Worm (Caenorhabditis elegans) whole organism, L1 larva: ENCODE measurements around the gene srh-183.

Experiments
- C16A3.4 ChIP-seq: fragments of 150-350 bp; optimal IDR thresholded peaks from 2 replicates; lab custom pipeline; 2014; ENCODE audit warnings: missing biosample characterization, missing genetic modification characterization
- aha-1 ChIP-seq: fragments of 150-350 bp; optimal IDR thresholded peaks from 2 replicates; lab custom pipeline; 2014; ENCODE audit warnings: missing biosample characterization, missing genetic modification characterization
- blmp-1 ChIP-seq: fragments of 150-350 bp; optimal IDR thresholded peaks from 2 replicates; lab custom pipeline; 2014; ENCODE audit warnings: missing biosample characterization, missing genetic modification characterization
- ceh-88 ChIP-seq: fragments of 200-800 bp; sonication (Bioruptor generic); IDR thresholded peaks from 2 replicates; pipeline ENCODE4 v1.3.6; 2022; ENCODE audit warnings: missing genetic modification characterization, missing compliant biosample characterization
- ceh-90 ChIP-seq: sonication (generic microtip); optimal IDR thresholded peaks from 2 replicates; lab custom pipeline; 2016; ENCODE audit warnings: missing genetic modification characterization, missing compliant biosample characterization
- ces-1 ChIP-seq: fragments of 150-350 bp; optimal IDR thresholded peaks from 2 replicates; lab custom pipeline; 2014; ENCODE audit warnings: missing biosample characterization, missing genetic modification reagents, missing genetic modification characterization
- dsc-1 ChIP-seq: sonication (generic microtip); optimal IDR thresholded peaks from 2 replicates; lab custom pipeline; 2016; ENCODE audit warnings: mild to moderate bottlenecking, missing genetic modification characterization, missing compliant biosample characterization
- efl-1 ChIP-seq, 4 experiments: fragments of 150-350 bp; optimal IDR thresholded peaks in 3 of 4; peaks in 1 of 4; 1 replicate in 1 of 4; 2 replicates in 3 of 4; lab custom pipeline; 2014; ENCODE audit warnings: missing biosample characterization in 2 of 4, missing genetic modification characterization in 2 of 4, missing genetic modification reagents in 2 of 4
- efl-3 ChIP-seq: fragments of 200-800 bp; sonication (Bioruptor generic); optimal IDR thresholded peaks from 2 replicates; lab custom pipeline; 2018; ENCODE audit warnings: mild to moderate bottlenecking, missing genetic modification characterization, missing compliant biosample characterization
- egl-13 ChIP-seq: sonication (generic microtip); optimal IDR thresholded peaks from 2 replicates; lab custom pipeline; 2016; ENCODE audit warnings: missing genotype, missing genetic modification reagents, missing genetic modification characterization, missing compliant biosample characterization
- egl-27 ChIP-seq, 2 experiments: fragments of 150-350 bp in 1 of 2; sonication (generic microtip); optimal IDR thresholded peaks; 3 replicates each; lab custom pipeline; 2017 to 2018; ENCODE audit warnings: missing biosample characterization in 2 of 2, missing genetic modification characterization in 2 of 2, missing genetic modification reagents in 2 of 2
- elt-2 ChIP-seq: sonication (generic microtip); optimal IDR thresholded peaks from 2 replicates; lab custom pipeline; 2016; ENCODE audit warnings: missing genetic modification characterization, mild to moderate bottlenecking, inconsistent platforms, missing compliant biosample characterization, missing genetic modification reagents
- ets-5 ChIP-seq: fragments of 200-800 bp; sonication (Bioruptor generic); IDR thresholded peaks from 2 replicates; pipeline ENCODE4 v1.3.6; 2022; ENCODE audit warnings: missing genetic modification characterization, missing compliant biosample characterization
- fkh-10 ChIP-seq: sonication (generic microtip); optimal IDR thresholded peaks from 2 replicates; lab custom pipeline; 2017; ENCODE audit warnings: missing biosample characterization, missing genetic modification reagents, missing genetic modification characterization
- fkh-4 ChIP-seq: sonication (generic microtip); optimal IDR thresholded peaks from 2 replicates; lab custom pipeline; 2016; ENCODE audit warnings: missing compliant biosample characterization, missing genetic modification characterization, borderline replicate concordance
- grh-1 ChIP-seq: fragments of 200-800 bp; sonication (Bioruptor generic); IDR thresholded peaks from 2 replicates; pipeline ENCODE4 v1.3.6; 2022; ENCODE audit warnings: missing genetic modification reagents, missing genetic modification characterization, missing compliant biosample characterization
- hpl-2 ChIP-seq: fragments of 150-350 bp; optimal IDR thresholded peaks from 2 replicates; lab custom pipeline; 2014; ENCODE audit warnings: missing biosample characterization, missing genetic modification reagents, missing genetic modification characterization
- jun-1 ChIP-seq: fragments of 150-350 bp; optimal IDR thresholded peaks from 2 replicates; lab custom pipeline; 2014; ENCODE audit warnings: missing biosample characterization, missing genetic modification reagents, missing genetic modification characterization
- lin-15B ChIP-seq: fragments of 150-350 bp; sonication (generic microtip); optimal IDR thresholded peaks from 3 replicates; lab custom pipeline; 2014; ENCODE audit warnings: missing biosample characterization, missing genetic modification characterization
- lin-35 ChIP-seq, 2 experiments: fragments of 150-350 bp; optimal IDR thresholded peaks; 2 replicates each; lab custom pipeline; 2014; ENCODE audit warnings: missing biosample characterization in 2 of 2, missing genetic modification characterization in 2 of 2, missing genetic modification reagents in 2 of 2
- lsy-2 ChIP-seq, 2 experiments: fragments of 150-350 bp; optimal IDR thresholded peaks; 2 replicates each; lab custom pipeline; 2014; ENCODE audit warnings: missing biosample characterization in 2 of 2, missing genetic modification characterization in 2 of 2
- mef-2 ChIP-seq: fragments of 150-350 bp; optimal IDR thresholded peaks from 2 replicates; lab custom pipeline; 2014; ENCODE audit warnings: missing biosample characterization, missing genetic modification characterization
- mep-1 ChIP-seq: fragments of 150-350 bp; optimal IDR thresholded peaks from 2 replicates; lab custom pipeline; 2014; ENCODE audit warnings: missing biosample characterization, missing genetic modification characterization
- nhr-20 ChIP-seq: sonication (generic microtip); optimal IDR thresholded peaks from 2 replicates; lab custom pipeline; 2016; ENCODE audit warnings: mild to moderate bottlenecking, missing genetic modification characterization, missing compliant biosample characterization
- nhr-237 ChIP-seq: fragments of 150-350 bp; optimal IDR thresholded peaks from 2 replicates; lab custom pipeline; 2014; ENCODE audit warnings: missing biosample characterization, missing genetic modification characterization
- nhr-47 ChIP-seq: sonication (generic microtip); optimal IDR thresholded peaks from 2 replicates; lab custom pipeline; 2016; ENCODE audit warnings: mild to moderate bottlenecking, missing genetic modification characterization, moderate library complexity, missing compliant biosample characterization
- nhr-71 ChIP-seq: sonication (generic microtip); optimal IDR thresholded peaks from 2 replicates; lab custom pipeline; 2016; ENCODE audit warnings: mild to moderate bottlenecking, missing genetic modification characterization, moderate library complexity, missing compliant biosample characterization
- nhr-76 ChIP-seq: sonication (generic microtip); optimal IDR thresholded peaks from 2 replicates; lab custom pipeline; 2017; ENCODE audit warnings: missing biosample characterization, missing genetic modification characterization
- nhr-77 ChIP-seq: fragments of 150-350 bp; optimal IDR thresholded peaks from 2 replicates; lab custom pipeline; 2014; ENCODE audit warnings: missing biosample characterization, missing genetic modification characterization
- nhr-85 ChIP-seq: sonication (generic microtip); peaks from one replicate; lab custom pipeline; 2016; ENCODE audit warnings: missing genetic modification characterization, inconsistent platforms, missing compliant biosample characterization
- nhr-90 ChIP-seq: sonication (generic microtip); optimal IDR thresholded peaks from 2 replicates; lab custom pipeline; 2016; ENCODE audit warnings: mild to moderate bottlenecking, missing genetic modification characterization, missing compliant biosample characterization; ENCODE audit not compliant: poor library complexity
- pqm-1 ChIP-seq: sonication (generic microtip); optimal IDR thresholded peaks from 3 replicates; lab custom pipeline; 2017; ENCODE audit warnings: missing biosample characterization, missing genetic modification characterization
- rnt-1 ChIP-seq: sonication (generic microtip); optimal IDR thresholded peaks from 2 replicates; lab custom pipeline; 2016; ENCODE audit warnings: mild to moderate bottlenecking, missing genetic modification characterization, moderate library complexity, missing compliant biosample characterization
- snu-23 ChIP-seq: sonication (generic microtip); optimal IDR thresholded peaks from 2 replicates; lab custom pipeline; 2016; ENCODE audit warnings: missing genetic modification characterization, missing compliant biosample characterization
- sptf-1 ChIP-seq: fragments of 150-350 bp; optimal IDR thresholded peaks from 2 replicates; lab custom pipeline; 2014; ENCODE audit warnings: missing biosample characterization, missing genetic modification characterization
- swsn-7 ChIP-seq: sonication (generic microtip); optimal IDR thresholded peaks from 2 replicates; lab custom pipeline; 2016; ENCODE audit warnings: missing genetic modification characterization, missing compliant biosample characterization
- tbx-2 ChIP-seq: sonication (generic microtip); optimal IDR thresholded peaks from 2 replicates; lab custom pipeline; 2016; ENCODE audit warnings: missing genetic modification characterization, missing compliant biosample characterization
- tlp-1 ChIP-seq: fragments of 150-350 bp; optimal IDR thresholded peaks from 2 replicates; lab custom pipeline; 2014; ENCODE audit warnings: missing biosample characterization, missing genetic modification characterization
- unc-30 ChIP-seq: sonication (generic microtip); optimal IDR thresholded peaks from 2 replicates; lab custom pipeline; 2017; ENCODE audit warnings: missing biosample characterization, missing genetic modification characterization
- unc-86 ChIP-seq: sonication (generic microtip); optimal IDR thresholded peaks from 2 replicates; lab custom pipeline; 2016; ENCODE audit warnings: missing genetic modification characterization, missing compliant biosample characterization
- unc-98 ChIP-seq: fragments of 200-800 bp; sonication (Bioruptor generic); IDR thresholded peaks from 2 replicates; pipeline ENCODE4 v1.3.6; 2022; ENCODE audit warnings: missing genetic modification characterization, missing compliant biosample characterization
- xbp-1 ChIP-seq: sonication (generic microtip); optimal IDR thresholded peaks from 2 replicates; lab custom pipeline; 2016; ENCODE audit warnings: missing genetic modification characterization, missing compliant biosample characterization

srh-183 gene

DNA sequence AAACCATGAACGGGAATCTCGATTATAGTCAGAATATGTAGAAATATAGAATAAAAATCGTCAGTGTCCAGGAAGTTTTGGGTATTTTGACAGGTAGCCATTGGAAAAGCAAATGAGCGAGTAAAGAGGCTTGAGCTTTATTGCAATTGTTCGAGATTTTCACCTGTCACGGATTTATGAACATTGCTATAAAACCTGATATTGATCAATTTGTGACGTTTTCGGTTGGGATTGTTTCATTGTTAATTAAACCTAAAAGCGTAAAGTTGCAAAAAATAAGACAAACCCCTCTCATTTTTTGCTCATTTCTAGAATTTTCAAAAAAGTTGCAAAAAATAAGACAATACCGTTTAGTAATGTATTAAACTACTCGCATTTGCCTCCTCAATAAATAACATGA, at the start of gene srh-183:
Gene srh-183 (minus strand): TSS at position 101 of the 400 bp plus-strand sequence.
- no peak for TF ChIP-seq efl-3
- TF ChIP-seq lin-15B (tag; lab: Kevin White, UChicago) = no peak
- TF ChIP-seq ceh-88 (GFP tag; lab: Robert Waterston, UW) = no peak
- no peak for TF ChIP-seq egl-13 (tag; lab: Kevin White, UChicago)
- TF ChIP-seq snu-23 (GFP tag; lab: Kevin White, UChicago) = no peak
- no peak for TF ChIP-seq ets-5 (GFP tag; lab: Robert Waterston, UW)
- TF ChIP-seq jun-1 (tag; lab: Kevin White, UChicago) = no peak
- no peak for TF ChIP-seq nhr-76 (tag; lab: Kevin White, UChicago)
- no peak for TF ChIP-seq fkh-4 (tag; lab: Kevin White, UChicago)
- no peak for TF ChIP-seq dsc-1 (tag; lab: Kevin White, UChicago)
- no peak for TF ChIP-seq nhr-90 (tag; lab: Kevin White, UChicago)
- no peak for TF ChIP-seq elt-2 (tag; lab: Kevin White, UChicago)
- no peak for TF ChIP-seq mep-1
- no peak for TF ChIP-seq blmp-1 (tag; lab: Kevin White, UChicago)
- no peak for TF ChIP-seq ces-1 (GFP tag; lab: Kevin White, UChicago)
- no peak for TF ChIP-seq lsy-2 (tag; optimal IDR thresholded peaks at IDR 0.05; lab: Kevin White, UChicago)
- TF ChIP-seq fkh-10 (GFP tag; lab: Kevin White, UChicago) = no peak
- no peak for TF ChIP-seq unc-98 (GFP tag; lab: Robert Waterston, UW)
- no peak for TF ChIP-seq swsn-7 (tag; lab: Kevin White, UChicago)
- TF ChIP-seq, all 84 proteins: peak for 0

DNA sequence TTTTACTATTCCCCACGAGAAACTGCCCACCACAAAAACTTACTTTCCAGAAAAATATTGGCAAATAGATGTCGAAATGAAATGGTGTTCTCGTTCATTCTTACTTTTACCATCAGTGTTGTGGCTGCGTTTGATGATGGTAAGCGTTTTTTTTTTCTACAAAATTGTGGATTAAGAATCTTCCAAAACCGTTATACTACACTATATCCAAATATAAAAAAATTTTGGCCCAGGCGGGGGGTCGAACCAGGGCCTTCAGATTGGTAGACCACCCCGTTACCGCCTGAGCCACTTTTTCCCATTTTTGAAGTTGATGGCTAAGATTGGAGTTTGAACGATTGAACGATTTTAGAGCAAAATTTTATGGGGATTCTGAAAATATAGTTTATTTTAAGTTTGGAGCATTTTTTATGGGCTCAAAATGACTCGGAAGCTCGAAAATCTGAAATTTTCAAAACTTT, 44.9 kb upstream of the srh-183 start, which contains the start of gene lgc-55:
Gene lgc-55 (plus strand): TSS at position 51 of the 461 bp plus-strand sequence.
- TF ChIP-seq ceh-88 (GFP tag; lab: Robert Waterston, UW) (no peak), snu-23 (GFP tag; lab: Kevin White, UChicago) (no peak), nhr-47 (no peak), ets-5 (GFP tag; lab: Robert Waterston, UW) (no peak), mep-1 (no peak), ces-1 (GFP tag; lab: Kevin White, UChicago) (no peak), nhr-85 (tag; lab: Kevin White, UChicago) (peak; percentile 32), blmp-1 (tag; lab: Kevin White, UChicago) (no peak)

DNA sequence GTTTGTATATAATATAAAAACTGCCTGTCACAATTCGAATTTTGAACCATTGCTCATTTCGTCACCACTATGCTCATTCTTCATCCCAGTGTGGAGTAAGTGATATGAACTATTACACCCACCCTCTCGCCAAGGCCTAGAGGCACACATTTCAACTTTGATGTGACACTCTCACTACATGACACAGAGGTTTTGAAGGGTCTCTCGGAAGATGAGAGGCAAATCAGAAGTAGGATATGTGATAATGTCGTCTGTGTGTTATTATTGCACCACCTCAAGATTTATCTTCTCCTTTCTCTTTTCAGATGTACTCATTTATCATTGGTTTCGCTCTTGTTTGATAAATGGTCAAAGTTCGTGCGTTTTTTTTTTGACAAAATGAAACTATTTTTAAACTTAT, 43.2 kb upstream of the srh-183 start:
- no peak for TF ChIP-seq dsc-1 (tag; lab: Kevin White, UChicago)
- no peak for TF ChIP-seq lin-35 (GFP tag; optimal IDR thresholded peaks at IDR 0.05; lab: Kevin White, UChicago)
- no peak for TF ChIP-seq nhr-77 (tag; lab: Kevin White, UChicago)
- no peak for TF ChIP-seq fkh-4 (tag; lab: Kevin White, UChicago)
- no peak for TF ChIP-seq unc-98 (GFP tag; lab: Robert Waterston, UW)
- TF ChIP-seq nhr-20 (tag; lab: Kevin White, UChicago) = no peak
- TF ChIP-seq unc-86 (tag; lab: Kevin White, UChicago) = no peak
- TF ChIP-seq hpl-2 (GFP tag; lab: Kevin White, UChicago) = no peak
- no peak for TF ChIP-seq C16A3.4 (tag; lab: Kevin White, UChicago)
- TF ChIP-seq ceh-90 (tag; lab: Kevin White, UChicago) = no peak
- no peak for TF ChIP-seq egl-27 (tag; optimal IDR thresholded peaks at IDR 0.05; lab: Kevin White, UChicago)
- TF ChIP-seq nhr-237 = no peak
- no peak for TF ChIP-seq egl-13 (tag; lab: Kevin White, UChicago)
- TF ChIP-seq, all 84 proteins: peak for 0

DNA sequence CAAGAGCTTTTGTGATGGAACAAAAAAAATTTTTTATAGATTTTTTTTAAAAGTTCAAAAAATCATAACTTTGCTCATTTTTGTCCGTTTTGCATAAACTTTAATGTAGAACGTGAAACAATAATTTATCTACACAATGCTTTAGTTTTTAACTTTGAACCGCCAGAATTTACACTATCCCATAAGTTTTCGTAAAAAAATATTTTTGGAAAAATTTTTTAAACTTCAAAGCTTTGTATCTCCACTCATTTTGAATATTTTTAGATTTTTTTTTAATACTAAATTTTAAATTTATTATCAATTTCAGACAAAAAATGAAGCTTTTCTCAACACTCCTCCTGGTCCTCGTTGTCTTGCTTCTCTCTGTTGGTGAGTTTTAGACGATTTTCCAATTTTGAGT, 33.5 kb upstream of the srh-183 start, which contains the start of gene Y60A3A.21:
Gene Y60A3A.21 (plus strand): TSS at position 301 of the 400 bp plus-strand sequence.
- no peak for TF ChIP-seq mef-2 (tag; lab: Kevin White, UChicago)
- no peak for TF ChIP-seq lsy-2 (tag; optimal IDR thresholded peaks at IDR 0.05; lab: Kevin White, UChicago)
- no peak for TF ChIP-seq grh-1
- TF ChIP-seq rnt-1 = no peak
- TF ChIP-seq tbx-2 (tag; lab: Kevin White, UChicago) = no peak
- no peak for TF ChIP-seq xbp-1
- TF ChIP-seq egl-27 (tag; optimal IDR thresholded peaks at IDR 0.05; lab: Kevin White, UChicago) = no peak
- no peak for TF ChIP-seq ceh-90 (tag; lab: Kevin White, UChicago)
- no peak for TF ChIP-seq pqm-1 (tag; lab: Kevin White, UChicago)
- TF ChIP-seq unc-30 (tag; lab: Kevin White, UChicago) = no peak
- no peak for TF ChIP-seq efl-1 (optimal IDR thresholded peaks at IDR 0.05; lab: Kevin White, UChicago)
- TF ChIP-seq efl-1 (GFP tag; optimal IDR thresholded peaks at IDR 0.05 in 1 of 2; lab: Kevin White, UChicago) = no peak
- TF ChIP-seq lin-35 (GFP tag; optimal IDR thresholded peaks at IDR 0.05; lab: Kevin White, UChicago) = no peak
- no peak for TF ChIP-seq swsn-7 (tag; lab: Kevin White, UChicago)
- no peak for TF ChIP-seq nhr-90 (tag; lab: Kevin White, UChicago)
- no peak for TF ChIP-seq hpl-2 (GFP tag; lab: Kevin White, UChicago)
- no peak for TF ChIP-seq sptf-1 (tag; lab: Kevin White, UChicago)
- no peak for TF ChIP-seq nhr-71 (tag; lab: Kevin White, UChicago)
- TF ChIP-seq ets-5 (GFP tag; lab: Robert Waterston, UW) = no peak
- no peak for TF ChIP-seq tlp-1 (tag; lab: Kevin White, UChicago)
- TF ChIP-seq aha-1 (tag; lab: Kevin White, UChicago) = no peak
